Fruit fly (Drosophila melanogaster) whole organism, wandering third instar larva: ENCODE results near the gene Arl1.

ENCODE experiments used
- Abd-B ChIP-seq: fragments of >200 bp; optimal IDR thresholded peaks from 2 replicates; lab custom pipeline; 2017; ENCODE audit warnings: missing biosample characterization, missing genetic modification characterization
- CG32264 ChIP-seq: fragments of 200-800 bp; sonication (Bioruptor generic); optimal IDR thresholded peaks from 2 replicates; lab custom pipeline; 2016; ENCODE audit warnings: missing biosample characterization, missing genetic modification characterization
- CG9705 ChIP-seq: fragments of 200-800 bp; sonication (Bioruptor generic); optimal IDR thresholded peaks from 2 replicates; lab custom pipeline; 2018; ENCODE audit warnings: missing biosample characterization, mild to moderate bottlenecking, missing genetic modification characterization
- Dfd ChIP-seq: fragments of >200 bp; optimal IDR thresholded peaks from 2 replicates; lab custom pipeline; 2017; ENCODE audit warnings: missing biosample characterization, missing genetic modification characterization
- Dif ChIP-seq: fragments of 200-275, 200-300 bp; sonication (Bioruptor generic); optimal IDR thresholded peaks from 2 replicates; lab custom pipeline; 2018; ENCODE audit warnings: missing biosample characterization, missing genetic modification characterization; ENCODE audit not compliant: partially characterized antibody
- HLH106 ChIP-seq: fragments of 200-800 bp; optimal IDR thresholded peaks from 3 replicates; lab custom pipeline; 2019; ENCODE audit warnings: missing biosample characterization, mild to moderate bottlenecking, missing genetic modification characterization, moderate library complexity
- Hnf4 ChIP-seq: fragments of 200-800 bp; sonication (Bioruptor generic); optimal IDR thresholded peaks from 2 replicates; lab custom pipeline; 2016; ENCODE audit warnings: missing biosample characterization, mild to moderate bottlenecking, missing genetic modification characterization
- Hr78 ChIP-seq: fragments of >200 bp; optimal IDR thresholded peaks from 2 replicates; lab custom pipeline; 2017; ENCODE audit warnings: missing biosample characterization, missing genetic modification characterization
- Hr83 ChIP-seq: fragments of 200-300 bp; sonication (Bioruptor generic); optimal IDR thresholded peaks from 2 replicates; lab custom pipeline; 2016; ENCODE audit warnings: missing biosample characterization, mild to moderate bottlenecking, missing genetic modification characterization, moderate library complexity; ENCODE audit not compliant: poor library complexity, severe bottlenecking
- Mio ChIP-seq: sonication (Bioruptor generic); optimal IDR thresholded peaks from 2 replicates; lab custom pipeline; 2016; ENCODE audit warnings: missing biosample characterization, missing genetic modification characterization
- Myc ChIP-seq: fragments of >200 bp; optimal IDR thresholded peaks from 2 replicates; lab custom pipeline; 2017
- N ChIP-seq: fragments of >200 bp; optimal IDR thresholded peaks from 2 replicates; lab custom pipeline; 2018; ENCODE audit warnings: missing biosample characterization, missing external identifiers, missing genetic modification characterization
- OdsH ChIP-seq: fragments of 200-800 bp; sonication (Bioruptor generic); optimal IDR thresholded peaks from 2 replicates; lab custom pipeline; 2016; ENCODE audit warnings: missing biosample characterization, mild to moderate bottlenecking, missing genetic modification characterization
- Rel ChIP-seq, 2 experiments: fragments of 200-800 bp; sonication (Bioruptor generic) in 1 of 2; optimal IDR thresholded peaks; 2 replicates in 1 of 2; 3 replicates in 1 of 2; lab custom pipeline; 2016 to 2019; ENCODE audit warnings: mild to moderate bottlenecking in 2 of 2, missing biosample characterization in 2 of 2, missing genetic modification characterization in 2 of 2, moderate library complexity in 1 of 2
- Sp1 ChIP-seq: fragments of 200-800 bp; sonication (Bioruptor generic); optimal IDR thresholded peaks from 3 replicates; lab custom pipeline; 2019; ENCODE audit warnings: missing biosample characterization, mild to moderate bottlenecking, missing genetic modification characterization, moderate library complexity
- Vsx2 ChIP-seq: fragments of 200-300, 225-300 bp; sonication (Bioruptor generic); optimal IDR thresholded peaks from 2 replicates; lab custom pipeline; 2018; ENCODE audit warnings: missing biosample characterization, missing genetic modification characterization; ENCODE audit not compliant: partially characterized antibody
- br ChIP-seq: fragments of 200-800 bp; sonication (Bioruptor generic); optimal IDR thresholded peaks from 2 replicates; lab custom pipeline; 2016; ENCODE audit warnings: missing biosample characterization, missing genetic modification characterization
- dmrt93B ChIP-seq: fragments of 200-800 bp; sonication (Bioruptor generic); optimal IDR thresholded peaks from 2 replicates; lab custom pipeline; 2018; ENCODE audit warnings: missing biosample characterization, mild to moderate bottlenecking, missing genetic modification characterization
- dsf ChIP-seq: sonication (Bioruptor generic); optimal IDR thresholded peaks from 2 replicates; lab custom pipeline; 2016; ENCODE audit warnings: missing biosample characterization, missing genetic modification characterization, borderline replicate concordance
- ey ChIP-seq: fragments of 200-800 bp; sonication (Bioruptor generic); optimal IDR thresholded peaks from 2 replicates; lab custom pipeline; 2016; ENCODE audit warnings: missing biosample characterization, missing genetic modification characterization
- foxo ChIP-seq, 2 experiments: fragments of 200-800 bp; sonication (Bioruptor generic); optimal IDR thresholded peaks; 2 replicates in 1 of 2; 3 replicates in 1 of 2; lab custom pipeline; 2016 to 2017; ENCODE audit warnings: missing biosample characterization in 2 of 2, missing genetic modification characterization in 2 of 2
- fru ChIP-seq: fragments of 200-800 bp; sonication (Bioruptor generic); optimal IDR thresholded peaks from 3 replicates; lab custom pipeline; 2016; ENCODE audit warnings: missing biosample characterization, mild to moderate bottlenecking, missing genetic modification characterization
- h ChIP-seq: fragments of 200-800 bp; sonication (Bioruptor generic); optimal IDR thresholded peaks from 3 replicates; lab custom pipeline; 2016; ENCODE audit warnings: missing biosample characterization, mild to moderate bottlenecking, missing genetic modification characterization
- jim ChIP-seq: fragments of 175-275, 200-325 bp; sonication (Bioruptor generic); optimal IDR thresholded peaks from 2 replicates; lab custom pipeline; 2016; ENCODE audit warnings: missing biosample characterization, mild to moderate bottlenecking, missing genetic modification characterization
- lola ChIP-seq: fragments of >200 bp; optimal IDR thresholded peaks from 2 replicates; lab custom pipeline; 2017; ENCODE audit warnings: missing biosample characterization, missing genetic modification characterization
- pan ChIP-seq: fragments of >200 bp; optimal IDR thresholded peaks from 2 replicates; lab custom pipeline; 2017
- psq ChIP-seq: fragments of 200-800 bp; sonication (Bioruptor generic); optimal IDR thresholded peaks from 3 replicates; lab custom pipeline; 2017; ENCODE audit warnings: missing biosample characterization, mild to moderate bottlenecking, missing genetic modification characterization, moderate library complexity
- rgr ChIP-seq: fragments of 200-800 bp; sonication (Bioruptor generic); optimal IDR thresholded peaks from 3 replicates; lab custom pipeline; 2016; ENCODE audit warnings: missing biosample characterization, mild to moderate bottlenecking, missing genetic modification characterization
- sage ChIP-seq: fragments of 200-800 bp; sonication (Bioruptor generic); optimal IDR thresholded peaks from 2 replicates; lab custom pipeline; 2016; ENCODE audit warnings: missing biosample characterization, mild to moderate bottlenecking, missing genetic modification characterization
- sv ChIP-seq: fragments of 200-800 bp; sonication (Bioruptor generic); optimal IDR thresholded peaks from 3 replicates; lab custom pipeline; 2016; ENCODE audit warnings: missing biosample characterization, missing genetic modification characterization
- tai ChIP-seq: sonication (Bioruptor generic); optimal IDR thresholded peaks from 2 replicates; lab custom pipeline; 2016; ENCODE audit warnings: missing biosample characterization, missing genetic modification characterization
- usp ChIP-seq: fragments of >200 bp; optimal IDR thresholded peaks from 2 replicates; lab custom pipeline; 2017; ENCODE audit warnings: missing biosample characterization, missing genetic modification characterization
- woc ChIP-seq: sonication (Bioruptor generic); optimal IDR thresholded peaks from 2 replicates; lab custom pipeline; 2016; ENCODE audit warnings: missing biosample characterization, mild to moderate bottlenecking, missing genetic modification characterization

Arl1 gene

dm6 chr3L:16021064-16021683 lies 38.2 kb downstream of the Arl1 start (continued):
- TF ChIP-seq Dif (GFP tag; lab: Kevin White, UChicago) (no peak), dsf (no peak), pan (lab: Kevin White, UChicago) (no peak), sv (no peak)
- TF ChIP-seq, all 38 proteins: peak for 10

dm6 chr3L:16023020-16023648 lies 40.2 kb downstream of the Arl1 start, which contains the start of gene Notum:
Gene Notum, plus strand, starts transcription at chr3L:16023480.
- peak; percentile 32 for TF ChIP-seq psq (GFP tag; lab: Kevin White, UChicago)
- TF ChIP-seq usp (GFP tag; lab: Kevin White, UChicago): no peak

dm6 chr3L:16024276-16025019 lies 41.5 kb downstream of the Arl1 start:
- TF ChIP-seq tai: peak; percentile 41
- TF ChIP-seq Hnf4 (GFP tag; lab: Kevin White, UChicago): peak; percentile 27
- peak; percentile 72 for TF ChIP-seq fru (GFP tag; lab: Kevin White, UChicago)
- no peak for TF ChIP-seq Myc
- TF ChIP-seq rgr (GFP tag; lab: Kevin White, UChicago): peak; percentile 38
- peak in 1 of 2 experiments; percentile 69 for TF ChIP-seq foxo (GFP tag; optimal IDR thresholded peaks at IDR 0.05; lab: Kevin White, UChicago)
- TF ChIP-seq h (GFP tag; lab: Kevin White, UChicago): peak; percentile 65
- peak; percentile 11 for TF ChIP-seq Dfd
- TF ChIP-seq CG9705 (GFP tag; lab: Kevin White, UChicago): peak; percentile 47
- TF ChIP-seq HLH106: peak; percentile 61
- peak; percentile 69 for TF ChIP-seq psq (GFP tag; lab: Kevin White, UChicago)
- peak; percentile 59 for TF ChIP-seq dmrt93B (GFP tag; lab: Kevin White, UChicago)
- TF ChIP-seq N: no peak
- no peak for TF ChIP-seq Rel (GFP tag; optimal IDR thresholded peaks at IDR 0.05; lab: Kevin White, UChicago)
- no peak for TF ChIP-seq Rel (tag; optimal IDR thresholded peaks at IDR 0.05; lab: Kevin White, UChicago)
- TF ChIP-seq woc: peak; percentile 71
- TF ChIP-seq Abd-B (GFP tag; lab: Kevin White, UChicago): no peak
- peak; percentile 62 for TF ChIP-seq OdsH (GFP tag; lab: Kevin White, UChicago)
- TF ChIP-seq Hr78 (GFP tag; lab: Kevin White, UChicago): no peak
- TF ChIP-seq CG32264 (GFP tag; lab: Kevin White, UChicago): peak; percentile 6
- peak; percentile 66 for TF ChIP-seq ey (GFP tag; lab: Kevin White, UChicago)
- peak; percentile 62 for TF ChIP-seq br
- peak; percentile 70 for TF ChIP-seq Sp1 (GFP tag; lab: Kevin White, UChicago)
- no peak for TF ChIP-seq lola (GFP tag; lab: Kevin White, UChicago)

dm6 chr3L:16025020-16025680 lies 42.2 kb downstream of the Arl1 start:
- TF ChIP-seq Vsx2 (GFP tag; lab: Kevin White, UChicago) (no peak), Hr83 (GFP tag; lab: Kevin White, UChicago) (no peak), Hr78 (GFP tag; lab: Kevin White, UChicago) (no peak), sage (no peak), dsf (no peak), Rel (GFP tag; optimal IDR thresholded peaks at IDR 0.05; lab: Kevin White, UChicago) (no peak), Rel (tag; optimal IDR thresholded peaks at IDR 0.05; lab: Kevin White, UChicago) (no peak), lola (GFP tag; lab: Kevin White, UChicago) (no peak), woc (no peak), ey (GFP tag; lab: Kevin White, UChicago) (no peak), jim (GFP tag; lab: Kevin White, UChicago) (no peak), CG9705 (GFP tag; lab: Kevin White, UChicago) (no peak), Mio (GFP tag; lab: Kevin White, UChicago) (no peak), br (no peak), psq (GFP tag; lab: Kevin White, UChicago) (no peak), foxo (GFP tag; optimal IDR thresholded peaks at IDR 0.05; lab: Kevin White, UChicago) (no peak), OdsH (GFP tag; lab: Kevin White, UChicago) (no peak), rgr (GFP tag; lab: Kevin White, UChicago) (no peak)
